Fruit fly (Drosophila melanogaster) S2 (cell line): Measurements from ENCODE around the gene Jhbp12.

Source experiments
- CG8478 ChIP-seq: fragments of >200 bp; optimal IDR thresholded peaks from 2 replicates; lab custom pipeline; 2018
- CTCF ChIP-seq, 2 experiments: fragments of >200 bp; optimal IDR thresholded peaks; 2 replicates each; lab custom pipeline; 2018

DNA sequence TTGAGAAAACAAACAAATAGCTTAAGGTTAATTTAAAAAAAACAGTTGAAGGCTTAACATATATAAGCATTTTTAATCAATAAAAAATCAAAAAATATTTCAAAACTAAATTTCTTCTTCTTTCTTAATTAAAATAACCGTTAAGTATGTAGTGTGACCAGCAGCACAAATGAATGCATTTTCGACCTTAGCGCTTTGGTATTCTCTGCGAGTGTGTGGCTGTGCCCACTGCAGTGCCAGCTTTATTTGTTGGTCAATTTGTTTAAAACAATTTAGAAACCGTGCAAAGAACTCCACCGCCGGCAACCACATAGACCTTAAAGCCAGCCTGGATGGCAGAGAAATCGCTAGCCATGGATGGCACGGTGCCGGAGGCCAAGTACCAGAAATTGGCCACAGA, 3.3 kb downstream of the Jhbp12 start, which contains the start of gene CG6607:
- TF ChIP-seq CG8478 (lab: Kevin White, UChicago): no peak
- no peak for TF ChIP-seq CTCF (optimal IDR thresholded peaks at IDR 0.05; lab: Kevin White, UChicago)
